Fruit fly (Drosophila melanogaster): ENCODE measurements around the gene CG15545.

CG15545 gene

DNA sequence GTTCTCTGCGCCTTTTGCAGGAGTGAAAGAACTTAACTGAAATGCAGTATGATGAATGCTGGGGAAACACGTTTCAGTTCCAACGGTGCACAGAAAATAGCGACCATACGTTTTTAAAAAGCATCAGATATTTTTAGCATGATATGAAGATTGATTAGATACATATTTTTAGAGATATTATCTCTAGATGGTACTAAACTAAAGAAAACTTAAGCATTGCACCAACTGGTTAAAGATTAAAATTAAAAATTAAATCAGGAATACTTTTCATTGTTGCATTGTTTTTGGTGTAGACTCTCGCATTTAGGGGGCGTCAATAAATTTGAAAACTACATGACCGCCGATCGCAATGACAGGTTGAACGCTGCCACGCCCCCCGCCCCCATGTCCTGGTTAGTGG lies 28.4 kb downstream of the CG15545 start (continued):
- TF ChIP-seq cyc (GFP tag; optimal IDR thresholded peaks at IDR 0.05) (peak; percentile 53), CG8632 (GFP tag; optimal IDR thresholded peaks at IDR 0.05) (peak; percentile 51), OdsH (GFP tag; optimal IDR thresholded peaks at IDR 0.05) (peak; percentile 47), CG6792 (GFP tag; optimal IDR thresholded peaks at IDR 0.05) (peak; percentile 43), CG6276 (GFP tag; optimal IDR thresholded peaks at IDR 0.05) (no peak), CG3032 (tag; optimal IDR thresholded peaks at IDR 0.05) (peak; percentile 60), CG3919 (GFP tag; optimal IDR thresholded peaks at IDR 0.05) (peak; percentile 50), Ets21C (GFP tag; optimal IDR thresholded peaks at IDR 0.05) (peak; percentile 58), achi (GFP tag; optimal IDR thresholded peaks at IDR 0.05) (peak; percentile 14), CG11294 (GFP tag; IDR thresholded peaks at IDR 0.05) (no peak), Sox102F (GFP tag; optimal IDR thresholded peaks at IDR 0.05) (peak; percentile 56), Smox (GFP tag; optimal IDR thresholded peaks at IDR 0.05) (peak; percentile 77), spab (GFP tag; optimal IDR thresholded peaks at IDR 0.05) (no peak), CG16779 (tag; optimal IDR thresholded peaks at IDR 0.05) (no peak), CG31627 (GFP tag; optimal IDR thresholded peaks at IDR 0.05) (peak; percentile 65), CG34406 (GFP tag; optimal IDR thresholded peaks at IDR 0.05) (peak; percentile 8)

DNA sequence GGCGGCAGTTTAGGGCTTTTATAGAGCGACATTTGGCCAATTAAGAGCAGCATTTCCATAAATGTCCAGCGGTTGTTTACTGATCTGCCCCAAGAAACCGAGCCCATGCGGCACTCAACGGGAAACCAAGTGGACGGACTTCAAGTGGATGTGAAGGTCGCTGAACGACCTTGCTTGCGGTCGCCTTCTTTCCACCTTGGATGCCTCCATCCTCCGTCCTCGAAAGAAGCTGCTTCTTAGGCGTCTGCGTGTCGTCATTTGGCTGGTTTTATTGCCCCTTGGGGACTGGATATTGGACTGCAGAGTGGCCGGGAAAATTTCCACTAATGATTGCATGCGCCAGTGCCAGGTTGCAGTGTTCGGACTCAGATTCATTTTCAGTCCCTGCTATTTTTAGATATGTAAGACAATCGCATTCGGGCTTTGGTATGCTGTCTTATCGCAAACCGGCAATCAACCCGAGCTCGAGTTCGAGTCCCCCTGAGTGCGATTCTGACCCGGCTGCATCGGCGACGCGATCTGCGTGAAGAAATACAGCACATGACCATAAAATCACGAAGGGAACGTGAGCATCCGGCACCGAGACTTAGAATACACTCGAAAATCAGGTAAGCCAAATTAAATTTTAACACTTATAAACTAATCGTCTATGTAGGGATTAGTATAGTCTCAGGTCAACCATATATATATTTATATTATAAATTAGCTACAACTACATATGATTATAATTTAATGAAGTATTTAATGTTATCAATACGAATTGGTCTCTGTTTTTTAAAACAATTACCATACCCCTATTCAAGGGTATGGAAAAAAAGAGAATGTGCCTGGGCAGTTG lies 29.3 kb downstream of the CG15545 start:
- TF ChIP-seq fd59A (GFP tag; optimal IDR thresholded peaks at IDR 0.05) (peak; percentile 77), cyc (GFP tag; optimal IDR thresholded peaks at IDR 0.05) (peak; percentile 28), acj6 (GFP tag; optimal IDR thresholded peaks at IDR 0.05) (peak; percentile 69), spab (GFP tag; optimal IDR thresholded peaks at IDR 0.05) (peak; percentile 74), net (GFP tag; optimal IDR thresholded peaks at IDR 0.05) (peak; percentile 53), lz (GFP tag; optimal IDR thresholded peaks at IDR 0.05) (peak; percentile 11), CG6854 (GFP tag; optimal IDR thresholded peaks at IDR 0.05) (no peak), Lpt (GFP tag; optimal IDR thresholded peaks at IDR 0.05) (no peak), CG3032 (tag; optimal IDR thresholded peaks at IDR 0.05) (peak; percentile 85), dsx (GFP tag; optimal IDR thresholded peaks at IDR 0.05; ENCODE audit: poor library complexity, severe bottlenecking) (peak; percentile 83), svp (GFP tag) (peak; percentile 36), eg (GFP tag; IDR thresholded peaks at IDR 0.05) (no peak), CG6276 (GFP tag; optimal IDR thresholded peaks at IDR 0.05) (no peak), Gug (GFP tag; IDR thresholded peaks at IDR 0.05) (no peak), Sox102F (GFP tag; optimal IDR thresholded peaks at IDR 0.05) (peak; percentile 52), CG6808 (GFP tag; optimal IDR thresholded peaks at IDR 0.05) (peak; percentile 66), Hr39 (GFP tag; optimal IDR thresholded peaks at IDR 0.05) (no peak), CG6792 (GFP tag; optimal IDR thresholded peaks at IDR 0.05) (peak; percentile 59), Eip75B (GFP tag; optimal IDR thresholded peaks at IDR 0.05) (no peak), CG4318 (GFP tag; optimal IDR thresholded peaks at IDR 0.05) (no peak), CG6163 (GFP tag; IDR thresholded peaks at IDR 0.05) (0 out of 3 replicates have a peak, but pooled peaks have one; percentile 6), CG11762 (GFP tag; optimal IDR thresholded peaks at IDR 0.05; ENCODE audit: insufficient read depth) (no peak), CG10631 (GFP tag; optimal IDR thresholded peaks at IDR 0.05) (peak; percentile 75), Hr38 (GFP tag; optimal IDR thresholded peaks at IDR 0.05) (no peak), CG8319 (GFP tag; optimal IDR thresholded peaks at IDR 0.05) (peak; percentile 32), fkh (GFP tag; optimal IDR thresholded peaks at IDR 0.05) (no peak), fd85E (GFP tag; optimal IDR thresholded peaks at IDR 0.05) (no peak), CG15336 (GFP tag; IDR thresholded peaks at IDR 0.05) (no peak), OdsH (GFP tag; optimal IDR thresholded peaks at IDR 0.05) (peak; percentile 65), ss (GFP tag; optimal IDR thresholded peaks at IDR 0.05) (peak; percentile 81 to 87), Sox14 (GFP tag; optimal IDR thresholded peaks at IDR 0.05) (peak; percentile 42), Met (GFP tag; optimal IDR thresholded peaks at IDR 0.05) (peak; percentile 49), CG11294 (GFP tag; IDR thresholded peaks at IDR 0.05) (no peak), salr (GFP tag; optimal IDR thresholded peaks at IDR 0.05) (peak in 1 of 2 experiments; percentile 18), CG16779 (tag; optimal IDR thresholded peaks at IDR 0.05) (peak; percentile 33), Sox15 (GFP tag; optimal IDR thresholded peaks at IDR 0.05) (peak; percentile 32), Ets21C (GFP tag; optimal IDR thresholded peaks at IDR 0.05) (no peak), CG1621 (tag; optimal IDR thresholded peaks at IDR 0.05) (peak; percentile 56), vri (GFP tag; optimal IDR thresholded peaks at IDR 0.05) (no peak), CG9139 (GFP tag; optimal IDR thresholded peaks at IDR 0.05) (peak; percentile 53), esn (GFP tag; optimal IDR thresholded peaks at IDR 0.05) (peak; percentile 34)
